Worm (Caenorhabditis elegans) whole organism, young adult: ENCODE measurements around the gene srbc-65.

Experiments
- B0336.3 ChIP-seq: fragments of 200-800 bp; sonication (Bioruptor generic); IDR thresholded peaks from 2 replicates; pipeline ENCODE4 v1.3.6; 2022; ENCODE audit warnings: missing genetic modification characterization, missing compliant biosample characterization
- K11D2.4 ChIP-seq: fragments of 200-800 bp; sonication (Bioruptor generic); IDR thresholded peaks from 2 replicates; pipeline ENCODE4 v1.3.6; 2022; ENCODE audit warnings: missing genetic modification reagents, missing genetic modification characterization, missing compliant biosample characterization
- ama-1 ChIP-seq, 3 experiments: fragments of 150-350 bp in 1 of 3; sonication (generic microtip) in 2 of 3; optimal IDR thresholded peaks; 2 replicates each; lab custom pipeline; 2014 to 2018; ENCODE audit warnings: missing biosample characterization in 2 of 3, missing genetic modification characterization in 2 of 3, missing genetic modification reagents in 2 of 3
- cebp-1 ChIP-seq, 2 experiments: fragments of 200-800 bp in 1 of 2; sonication (Bioruptor generic) in 1 of 2; sonication (generic microtip) in 1 of 2; IDR thresholded peaks in 1 of 2; optimal IDR thresholded peaks in 1 of 2; 2 replicates each; pipeline versions ENCODE4 v1.3.6 to Lab custom; 2017 to 2022; ENCODE audit warnings: missing compliant biosample characterization in 2 of 2, missing genetic modification characterization in 2 of 2, mild to moderate bottlenecking in 1 of 2, missing genetic modification reagents in 1 of 2, moderate library complexity in 1 of 2
- hsf-1 ChIP-seq: fragments of 200-800 bp; sonication (Bioruptor generic); IDR thresholded peaks from 2 replicates; pipeline ENCODE4 v1.3.6; 2022; ENCODE audit warnings: missing genetic modification reagents, missing genetic modification characterization, missing compliant biosample characterization
- sptf-2 ChIP-seq: fragments of 200-800 bp; sonication (Bioruptor generic); optimal IDR thresholded peaks from 2 replicates; lab custom pipeline; 2018; ENCODE audit warnings: mild to moderate bottlenecking, missing genetic modification characterization, missing compliant biosample characterization

DNA sequence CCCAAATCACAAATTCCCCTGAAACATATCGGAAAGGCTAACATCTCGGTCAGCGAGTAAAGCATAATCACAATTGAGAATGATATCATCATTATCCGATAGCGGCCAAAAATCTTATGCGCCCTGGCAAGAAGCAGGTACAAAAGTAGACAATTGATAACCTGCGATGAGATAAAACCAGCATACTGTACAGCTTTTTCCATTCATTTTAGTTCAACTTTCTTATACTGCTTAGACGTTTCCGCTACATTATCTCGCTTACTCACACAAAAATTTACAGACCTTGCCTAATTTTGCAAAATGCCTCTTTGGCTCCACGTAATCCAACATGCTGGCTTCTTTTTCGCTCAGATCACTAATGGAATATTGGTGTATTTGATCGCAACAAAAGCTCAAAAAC is 32.2 kb downstream of the srbc-65 start, which contains the start of gene str-150:
- no peak for TF ChIP-seq K11D2.4
- no peak for TF ChIP-seq sptf-2
- TF ChIP-seq cebp-1 (GFP tag; IDR thresholded peaks at IDR 0.05; lab: Robert Waterston, UW), result no peak
- TF ChIP-seq cebp-1 (tag; optimal IDR thresholded peaks at IDR 0.05; lab: Kevin White, UChicago), result no peak
- no peak for TF ChIP-seq hsf-1 (GFP tag; lab: Robert Waterston, UW)
- no peak for TF ChIP-seq B0336.3 (GFP tag; lab: Robert Waterston, UW)
- no peak for TF ChIP-seq ama-1 (optimal IDR thresholded peaks at IDR 0.05; lab: Kevin White, UChicago)
- TF ChIP-seq ama-1 (GFP tag; optimal IDR thresholded peaks at IDR 0.05; lab: Kevin White, UChicago), result no peak
